Fruit fly (Drosophila melanogaster): ENCODE data around the gene net.

The net gene

DNA sequence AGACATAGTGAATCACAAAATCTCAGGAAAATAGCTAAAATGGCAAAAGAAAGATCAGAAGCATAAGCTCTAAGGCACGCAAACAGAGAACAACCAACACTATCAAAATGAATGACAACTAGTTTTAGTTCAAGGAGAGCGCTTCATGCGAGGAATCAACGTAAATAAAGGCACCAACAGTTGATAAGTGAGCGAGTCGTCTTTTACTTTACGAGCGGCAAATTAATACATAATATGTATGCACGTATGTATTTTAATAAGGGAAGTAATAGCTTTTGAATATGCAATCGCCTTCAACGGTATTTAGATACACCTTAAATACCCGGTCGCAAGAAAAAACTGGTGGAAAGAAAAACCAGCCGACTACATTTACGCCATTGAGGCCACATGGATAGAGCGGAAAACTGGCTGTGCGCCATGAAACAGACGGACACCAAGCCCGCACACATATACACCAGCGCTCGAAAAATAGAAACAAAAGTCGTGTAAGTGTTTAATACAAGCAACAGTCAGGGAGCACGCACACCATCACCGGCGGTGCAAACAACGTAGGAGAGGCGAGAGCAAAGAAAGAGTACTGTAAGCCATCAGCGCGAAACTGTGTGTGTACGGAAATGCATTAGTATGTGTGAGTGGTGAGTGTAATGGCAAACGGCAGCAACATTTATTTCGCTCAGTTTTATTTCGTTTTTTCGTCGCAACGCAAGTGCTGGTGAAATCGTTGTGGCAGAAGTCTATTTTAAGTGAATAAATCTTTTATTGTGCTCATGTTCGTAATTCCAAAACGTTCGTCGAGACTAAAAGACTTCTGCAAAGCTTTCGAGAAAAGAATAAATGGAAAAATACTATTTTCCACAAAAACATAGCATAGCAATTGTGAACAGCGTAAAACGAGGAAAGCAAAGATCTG, 20.6 kb downstream of the net start, which contains the start of gene dbr:
dbr (plus strand) TSS at position 114 of the 910 bp plus-strand sequence.
- TF ChIP-seq CG17801 (GFP tag; optimal IDR thresholded peaks at IDR 0.05; ENCODE audit: partially characterized antibody) = peak; percentile 27

DNA sequence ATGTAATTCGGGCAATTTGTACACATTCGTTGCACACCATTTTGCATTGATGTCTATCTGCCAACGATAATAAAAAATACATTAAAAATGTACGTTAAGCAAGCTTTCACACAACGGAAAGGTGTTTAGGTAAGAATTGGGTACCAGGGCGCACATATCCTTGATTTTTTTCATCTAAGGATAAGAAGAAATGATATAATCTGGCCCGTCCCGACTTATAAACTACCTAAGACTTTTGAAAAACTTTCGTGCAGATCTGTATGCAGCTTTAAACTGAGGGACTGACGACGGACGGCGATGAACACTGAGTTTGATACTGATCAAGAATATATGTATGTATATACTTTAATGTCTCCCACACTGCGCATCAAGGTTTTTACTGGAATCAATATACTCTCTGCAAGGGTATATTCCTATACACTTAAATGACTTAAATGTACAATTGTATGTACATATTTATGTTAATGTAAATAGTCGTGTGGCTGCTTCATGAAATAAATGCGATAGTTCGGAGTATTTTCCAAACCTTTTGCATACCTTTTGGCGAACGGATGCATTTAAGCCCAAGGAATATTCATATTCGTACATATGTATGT, 21.7 kb downstream of the net start, which contains the start of gene Cda5:
Cda5 (minus strand) TSS at position 51 of the 596 bp plus-strand sequence.
- TF ChIP-seq CG17801 (GFP tag; optimal IDR thresholded peaks at IDR 0.05; ENCODE audit: partially characterized antibody) = no peak

DNA sequence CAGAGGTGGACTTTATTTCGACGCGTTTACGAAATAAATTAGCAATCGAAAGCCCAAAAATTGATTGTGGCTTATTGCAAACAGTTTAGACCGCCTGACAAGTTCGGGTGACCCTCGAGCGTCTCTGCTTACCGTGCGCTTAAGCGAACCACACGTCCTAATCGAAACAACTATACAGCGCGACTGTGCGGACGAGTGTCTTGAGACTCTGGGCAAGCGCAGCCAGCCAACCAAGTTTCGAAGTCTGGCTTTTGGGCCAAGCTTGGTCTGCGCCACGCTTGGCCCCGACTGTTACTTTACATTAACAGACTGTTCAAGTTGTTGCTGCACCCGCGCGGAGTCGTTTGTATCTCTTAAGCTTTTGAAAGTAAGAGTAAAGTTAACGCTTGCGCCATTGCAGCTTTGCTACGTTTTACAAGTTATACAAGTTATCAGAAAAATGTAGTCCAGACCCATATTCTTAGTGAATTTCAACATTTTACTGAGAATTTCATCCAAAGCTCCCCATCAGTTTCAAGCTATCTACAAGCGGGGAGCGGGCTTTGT, 28.1 kb downstream of the net start:
- TF ChIP-seq CG17801 (GFP tag; optimal IDR thresholded peaks at IDR 0.05; ENCODE audit: partially characterized antibody) = no peak

DNA sequence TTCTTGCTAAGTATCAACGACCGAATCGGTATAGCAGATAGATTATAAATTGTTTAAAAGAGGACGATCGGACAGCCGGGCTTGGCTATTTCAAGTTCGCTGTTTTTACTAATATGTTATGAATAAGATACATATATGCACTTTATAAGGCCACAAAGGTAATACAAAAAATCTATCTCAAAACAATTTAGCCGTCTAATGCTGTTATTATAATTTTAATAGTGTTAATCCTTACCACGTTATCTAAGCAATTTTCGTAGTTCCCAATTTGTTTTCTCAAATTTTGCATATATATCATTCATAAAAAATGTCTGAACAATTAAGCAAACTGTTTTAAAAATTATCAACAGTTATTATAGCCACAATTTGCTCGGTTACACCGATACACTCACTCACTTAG, 30.3 kb downstream of the net start:
- no peak for TF ChIP-seq CG17801 (GFP tag; optimal IDR thresholded peaks at IDR 0.05; ENCODE audit: partially characterized antibody)

DNA sequence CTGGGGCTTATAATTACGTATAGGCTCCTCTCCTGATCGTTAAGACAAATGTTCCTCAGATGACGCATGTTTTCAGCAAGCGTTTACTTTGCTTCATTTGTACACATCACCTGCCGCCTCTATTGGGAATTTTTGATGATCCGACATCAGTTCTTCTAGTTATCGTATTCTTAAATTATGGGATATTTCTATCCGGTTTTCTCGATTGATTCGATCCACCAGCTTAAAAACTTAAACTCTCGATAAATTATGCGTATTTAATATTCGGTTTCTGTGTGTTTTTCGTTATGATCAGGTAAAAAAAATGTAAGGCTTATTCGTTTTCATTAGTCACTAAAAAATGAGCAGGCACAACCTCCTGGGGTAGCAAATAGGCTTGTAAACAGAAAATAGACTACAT, 34.1 kb downstream of the net start:
- TF ChIP-seq CG17801 (GFP tag; optimal IDR thresholded peaks at IDR 0.05; ENCODE audit: partially characterized antibody) = no peak

DNA sequence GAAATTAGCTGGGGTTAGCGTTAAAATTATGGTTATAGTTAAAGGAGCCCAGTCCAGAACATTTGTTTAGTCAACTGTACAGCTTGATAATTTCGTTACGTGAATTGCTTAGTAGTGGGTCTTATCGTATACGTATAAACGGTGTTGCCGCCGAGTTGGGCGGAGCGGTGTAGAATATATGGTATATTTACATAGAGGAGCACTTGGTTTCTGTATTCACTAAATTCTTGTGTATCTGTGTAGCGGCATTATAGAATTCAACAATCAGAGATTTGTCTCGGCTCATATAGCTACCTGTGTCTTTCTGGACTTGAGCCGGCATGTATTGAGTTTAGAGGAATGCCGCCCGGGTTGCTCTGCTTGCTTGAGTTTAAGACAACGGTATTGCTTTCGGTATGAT, 51.7 kb downstream of the net start:
- no peak for TF ChIP-seq CG17801 (GFP tag; optimal IDR thresholded peaks at IDR 0.05; ENCODE audit: partially characterized antibody)

DNA sequence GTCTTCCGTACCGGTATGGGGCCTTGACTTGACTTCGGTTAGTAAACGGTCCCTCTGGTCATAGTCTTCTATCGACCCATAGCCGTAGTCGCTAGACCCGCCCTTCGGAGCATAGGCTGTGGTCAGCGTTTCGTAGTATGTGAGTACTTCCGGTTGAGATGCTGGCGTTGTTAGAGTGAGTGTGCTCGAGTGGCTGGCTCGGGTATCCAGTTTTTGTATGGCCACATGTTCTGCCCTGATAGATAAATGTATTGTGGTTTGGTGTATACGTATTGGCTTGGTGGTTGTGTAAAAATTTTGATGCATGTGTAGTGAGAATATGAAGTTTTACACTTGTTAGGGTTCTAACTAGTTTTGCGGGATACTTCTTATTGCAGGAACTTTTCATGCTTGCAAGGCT, 53.1 kb downstream of the net start:
- TF ChIP-seq CG17801 (GFP tag; optimal IDR thresholded peaks at IDR 0.05; ENCODE audit: partially characterized antibody) = no peak
